Worm (Caenorhabditis elegans) whole organism, L2 larva: Measurements from ENCODE around the gene F21H7.12.

ENCODE experiments used
- F13H6.1 ChIP-seq: sonication (generic microtip); optimal IDR thresholded peaks from 2 replicates; lab custom pipeline; 2016; ENCODE audit warnings: missing genetic modification characterization, missing compliant biosample characterization
- ZK546.5 ChIP-seq: sonication (generic microtip); optimal IDR thresholded peaks from 2 replicates; lab custom pipeline; 2017; ENCODE audit warnings: missing biosample characterization, missing genetic modification characterization
- blmp-1 ChIP-seq: sonication (generic microtip); optimal IDR thresholded peaks from 2 replicates; lab custom pipeline; 2017; ENCODE audit warnings: missing genetic modification characterization, mild to moderate bottlenecking, missing compliant biosample characterization, antibody characterized with exemption, moderate library complexity; ENCODE audit not compliant: insufficient read depth
- ceh-82 ChIP-seq: fragments of 150-350 bp; optimal IDR thresholded peaks from 2 replicates; lab custom pipeline; 2014; ENCODE audit warnings: missing biosample characterization, missing genetic modification characterization
- gmeb-1 ChIP-seq: fragments of 150-350 bp; optimal IDR thresholded peaks from 2 replicates; lab custom pipeline; 2014; ENCODE audit warnings: missing biosample characterization, missing genetic modification characterization
- nhr-12 ChIP-seq: fragments of 150-350 bp; optimal IDR thresholded peaks from 2 replicates; lab custom pipeline; 2014; ENCODE audit warnings: missing biosample characterization, missing genetic modification characterization
- nhr-23 ChIP-seq: fragments of 150-350 bp; optimal IDR thresholded peaks from 2 replicates; lab custom pipeline; 2014; ENCODE audit warnings: missing biosample characterization, missing genetic modification reagents, missing genetic modification characterization
- nhr-237 ChIP-seq: fragments of 150-350 bp; optimal IDR thresholded peaks from 2 replicates; lab custom pipeline; 2014; ENCODE audit warnings: missing biosample characterization, missing genetic modification characterization
- sem-4 ChIP-seq: fragments of 150-350 bp; optimal IDR thresholded peaks from 2 replicates; lab custom pipeline; 2014; ENCODE audit warnings: missing biosample characterization, missing genetic modification reagents, missing genetic modification characterization
- skn-1 ChIP-seq: sonication (generic microtip); optimal IDR thresholded peaks from 2 replicates; lab custom pipeline; 2017; ENCODE audit warnings: missing biosample characterization, missing genetic modification characterization
- snpc-4 ChIP-seq: fragments of 150-350 bp; optimal IDR thresholded peaks from 2 replicates; lab custom pipeline; 2014; ENCODE audit warnings: missing biosample characterization, missing genetic modification characterization
- unc-39 ChIP-seq: fragments of 150-350 bp; optimal IDR thresholded peaks from 2 replicates; lab custom pipeline; 2014; ENCODE audit warnings: missing biosample characterization, missing genetic modification characterization
- unc-62 ChIP-seq: fragments of 150-350 bp; optimal IDR thresholded peaks from 2 replicates; lab custom pipeline; 2014; ENCODE audit warnings: missing biosample characterization, missing genetic modification reagents, missing genetic modification characterization

ce11 chrV:16198016-16198415, 31.9 kb upstream of the F21H7.12 start, which contains the start of gene F11A5.5:
- TF ChIP-seq nhr-12 (no peak), ZK546.5 (no peak), nhr-23 (tag; lab: Kevin White, UChicago) (no peak), ceh-82 (tag; lab: Kevin White, UChicago) (no peak), gmeb-1 (tag; lab: Kevin White, UChicago) (no peak), unc-62 (GFP tag; lab: Kevin White, UChicago) (no peak), sem-4 (no peak), skn-1 (tag; lab: Kevin White, UChicago) (no peak), unc-39 (tag; lab: Kevin White, UChicago) (no peak), blmp-1 (tag; lab: Kevin White, UChicago) (no peak), F13H6.1 (tag; lab: Kevin White, UChicago) (no peak), snpc-4 (no peak), nhr-237 (tag; lab: Kevin White, UChicago) (no peak)
